Worm (Caenorhabditis elegans): ENCODE data around the gene pqn-62.

The pqn-62 gene

ce11 chrX:5179050-5179449 is 16.9 kb upstream of the pqn-62 start, which contains the start of gene metl-9:
Gene metl-9, minus strand, starts transcription at chrX:5179150.
- TF ChIP-seq him-1 (tag; optimal IDR thresholded peaks at IDR 0.05): no peak
- no peak for TF ChIP-seq W03F9.2 (tag; optimal IDR thresholded peaks at IDR 0.05)
- TF ChIP-seq dao-5 (tag; optimal IDR thresholded peaks at IDR 0.05): no peak

ce11 chrX:5179874-5180273 is 16.0 kb upstream of the pqn-62 start, which contains the start of gene sru-48:
Gene sru-48, plus strand, starts transcription at chrX:5180174.
- TF ChIP-seq dao-5 (tag; optimal IDR thresholded peaks at IDR 0.05): no peak
- no peak for TF ChIP-seq him-1 (tag; optimal IDR thresholded peaks at IDR 0.05)
- no peak for TF ChIP-seq W03F9.2 (tag; optimal IDR thresholded peaks at IDR 0.05)

ce11 chrX:5183931-5184330 is 12.0 kb upstream of the pqn-62 start, which contains the start of gene T03G11.9:
Gene T03G11.9, plus strand, starts transcription at chrX:5184231.
- TF ChIP-seq dao-5 (tag; optimal IDR thresholded peaks at IDR 0.05): no peak
- TF ChIP-seq him-1 (tag; optimal IDR thresholded peaks at IDR 0.05): no peak
- no peak for TF ChIP-seq W03F9.2 (tag; optimal IDR thresholded peaks at IDR 0.05)

- TF ChIP-seq W03F9.2 (tag; optimal IDR thresholded peaks at IDR 0.05) (no peak), him-1 (tag; optimal IDR thresholded peaks at IDR 0.05) (no peak), dao-5 (tag; optimal IDR thresholded peaks at IDR 0.05) (no peak)
Measured at ce11 chrX:5188977-5189376, 6.9 kb upstream of the pqn-62 start, which contains the start of gene zig-6. Gene zig-6, minus strand, starts transcription at chrX:5189077.

- TF ChIP-seq him-1 (tag; optimal IDR thresholded peaks at IDR 0.05) (no peak), dao-5 (tag; optimal IDR thresholded peaks at IDR 0.05) (no peak), W03F9.2 (tag; optimal IDR thresholded peaks at IDR 0.05) (no peak)
Measured at ce11 chrX:5190061-5190460, 5.8 kb upstream of the pqn-62 start.

- TF ChIP-seq W03F9.2 (tag; optimal IDR thresholded peaks at IDR 0.05) (no peak), dao-5 (tag; optimal IDR thresholded peaks at IDR 0.05) (no peak), him-1 (tag; optimal IDR thresholded peaks at IDR 0.05) (no peak)
Measured at ce11 chrX:5193402-5193801, 2.5 kb upstream of the pqn-62 start.

ce11 chrX:5197440-5197839 is 1.5 kb downstream of the pqn-62 start:
- TF ChIP-seq W03F9.2 (tag; optimal IDR thresholded peaks at IDR 0.05): no peak
- TF ChIP-seq him-1 (tag; optimal IDR thresholded peaks at IDR 0.05): no peak
- no peak for TF ChIP-seq dao-5 (tag; optimal IDR thresholded peaks at IDR 0.05)

- TF ChIP-seq W03F9.2 (tag; optimal IDR thresholded peaks at IDR 0.05): no peak
- TF ChIP-seq dao-5 (tag; optimal IDR thresholded peaks at IDR 0.05): no peak
- no peak for TF ChIP-seq him-1 (tag; optimal IDR thresholded peaks at IDR 0.05)
Measured at ce11 chrX:5199245-5199644, 3.3 kb downstream of the pqn-62 start.

- TF ChIP-seq W03F9.2 (tag; optimal IDR thresholded peaks at IDR 0.05) (no peak), dao-5 (tag; optimal IDR thresholded peaks at IDR 0.05) (no peak), him-1 (tag; optimal IDR thresholded peaks at IDR 0.05) (no peak)
Measured at ce11 chrX:5199825-5200373, 4.0 kb downstream of the pqn-62 start.

- TF ChIP-seq W03F9.2 (tag; optimal IDR thresholded peaks at IDR 0.05) (no peak), dao-5 (tag; optimal IDR thresholded peaks at IDR 0.05) (no peak), him-1 (tag; optimal IDR thresholded peaks at IDR 0.05) (no peak)
Measured at ce11 chrX:5201860-5202259, 6.0 kb downstream of the pqn-62 start.

ce11 chrX:5202399-5202798 is 6.5 kb downstream of the pqn-62 start:
- no peak for TF ChIP-seq W03F9.2 (tag; optimal IDR thresholded peaks at IDR 0.05)
- no peak for TF ChIP-seq dao-5 (tag; optimal IDR thresholded peaks at IDR 0.05)
- TF ChIP-seq him-1 (tag; optimal IDR thresholded peaks at IDR 0.05): no peak

ce11 chrX:5202923-5203322 is 7.0 kb downstream of the pqn-62 start:
- no peak for TF ChIP-seq dao-5 (tag; optimal IDR thresholded peaks at IDR 0.05)
- TF ChIP-seq him-1 (tag; optimal IDR thresholded peaks at IDR 0.05): no peak
- TF ChIP-seq W03F9.2 (tag; optimal IDR thresholded peaks at IDR 0.05): no peak

ce11 chrX:5205561-5205960 is 9.7 kb downstream of the pqn-62 start, which contains the start of gene H28G03.2:
Gene H28G03.2, plus strand, starts transcription at chrX:5205760.
- TF ChIP-seq W03F9.2 (tag; optimal IDR thresholded peaks at IDR 0.05) (no peak), him-1 (tag; optimal IDR thresholded peaks at IDR 0.05) (no peak), dao-5 (tag; optimal IDR thresholded peaks at IDR 0.05) (no peak)

ce11 chrX:5207819-5208218 is 11.9 kb downstream of the pqn-62 start:
- TF ChIP-seq dao-5 (tag; optimal IDR thresholded peaks at IDR 0.05) (no peak), W03F9.2 (tag; optimal IDR thresholded peaks at IDR 0.05) (no peak), him-1 (tag; optimal IDR thresholded peaks at IDR 0.05) (no peak)

ce11 chrX:5208326-5208725 is 12.4 kb downstream of the pqn-62 start:
- TF ChIP-seq W03F9.2 (tag; optimal IDR thresholded peaks at IDR 0.05) (no peak), him-1 (tag; optimal IDR thresholded peaks at IDR 0.05) (no peak), dao-5 (tag; optimal IDR thresholded peaks at IDR 0.05) (no peak)

Measured in whole organism, L4/young adult.